Fruit fly (Drosophila melanogaster) whole organism, embryonic: ENCODE results near the gene be.

Experiments used
- CG34422 ChIP-seq: fragments of 200-800 bp; sonication (Bioruptor generic); IDR thresholded peaks from 3 replicates; pipeline ENCODE4 v1.3.6; 2022; ENCODE audit warnings: missing biosample characterization, missing genetic modification characterization
- CG4854 ChIP-seq: fragments of 200-800 bp; sonication (Bioruptor generic); optimal IDR thresholded peaks from 2 replicates; lab custom pipeline; 2016; ENCODE audit warnings: missing biosample characterization, missing genetic modification characterization, inconsistent platforms
- Camta ChIP-seq: fragments of 200-800 bp; sonication (Bioruptor generic); optimal IDR thresholded peaks from 2 replicates; lab custom pipeline; 2016; ENCODE audit warnings: missing biosample characterization, missing genetic modification characterization
- D19A ChIP-seq: fragments of 200-800 bp; optimal IDR thresholded peaks from 3 replicates; lab custom pipeline; 2019; ENCODE audit warnings: missing biosample characterization, mild to moderate bottlenecking, missing genetic modification characterization, moderate library complexity
- Xbp1 ChIP-seq: fragments of 200-800 bp; sonication (Bioruptor generic); optimal IDR thresholded peaks from 3 replicates; lab custom pipeline; 2016; ENCODE audit warnings: missing biosample characterization, mild to moderate bottlenecking, missing genetic modification characterization
- YL-1 ChIP-seq: fragments of 200-800 bp; sonication (Bioruptor generic); optimal IDR thresholded peaks from 3 replicates; lab custom pipeline; 2017; ENCODE audit warnings: missing biosample characterization, mild to moderate bottlenecking, missing genetic modification characterization
- ato ChIP-seq: fragments of 200-800 bp; sonication (Bioruptor generic); IDR thresholded peaks from 2 replicates; pipeline ENCODE4 v1.3.6; 2022; ENCODE audit warnings: missing biosample characterization, missing genetic modification characterization; ENCODE audit not compliant: partially characterized antibody
- chn ChIP-seq: fragments of 200-800 bp; sonication (Bioruptor generic); optimal IDR thresholded peaks from 2 replicates; lab custom pipeline; 2016; ENCODE audit warnings: missing biosample characterization, missing genetic modification characterization
- tup ChIP-seq: fragments of 200-800 bp; sonication (Bioruptor generic); optimal IDR thresholded peaks from 2 replicates; lab custom pipeline; 2016; ENCODE audit warnings: missing biosample characterization, mild to moderate bottlenecking, missing genetic modification characterization, moderate library complexity

DNA sequence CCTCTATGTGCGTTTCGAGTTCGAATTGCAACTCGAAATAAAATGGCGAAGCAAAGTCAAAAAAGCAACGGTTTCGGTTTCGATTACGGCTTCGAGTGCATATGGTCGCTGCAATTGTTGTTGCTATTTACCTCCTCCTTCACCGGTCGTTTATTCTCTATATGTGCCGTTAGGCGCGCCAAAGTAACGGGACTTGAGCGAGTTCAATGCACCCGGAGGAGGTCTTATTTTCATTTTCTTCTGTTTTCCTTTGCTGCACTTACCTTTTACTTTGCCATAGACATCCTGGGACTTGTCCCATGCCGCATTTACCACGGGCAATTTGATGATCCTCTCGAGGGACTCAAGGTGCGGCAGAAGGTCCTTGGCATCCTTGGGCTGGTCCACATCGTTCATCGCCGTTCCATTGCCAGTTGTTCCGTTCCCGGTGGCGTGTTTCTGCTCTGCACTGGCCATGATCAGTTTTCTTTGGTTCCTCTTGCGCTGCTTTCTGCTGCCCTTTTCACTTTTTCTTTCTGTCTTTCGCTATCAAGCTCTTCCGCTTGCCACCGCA is 51.3 kb downstream of the be start:
- TF ChIP-seq Camta (GFP tag; lab: Kevin White, UChicago) (no peak), YL-1 (GFP tag; lab: Kevin White, UChicago) (no peak), D19A (tag; lab: Kevin White, UChicago) (no peak), ato (GFP tag; lab: Robert Waterston, UW) (no peak), CG34422 (no peak), Xbp1 (GFP tag; lab: Kevin White, UChicago) (no peak), CG4854 (GFP tag; lab: Kevin White, UChicago) (no peak), chn (GFP tag; lab: Kevin White, UChicago) (no peak), tup (no peak)
